Worm (Caenorhabditis elegans) whole organism, L4/young adult: ENCODE data around the gene W08G11.3.

ENCODE experiments used
- W03F9.2 ChIP-seq: fragments of 150-350 bp; optimal IDR thresholded peaks from 2 replicates; lab custom pipeline; 2014; ENCODE audit warnings: missing biosample characterization, missing genetic modification characterization
- dao-5 ChIP-seq: sonication (generic microtip); optimal IDR thresholded peaks from 2 replicates; lab custom pipeline; 2016; ENCODE audit warnings: missing genotype, missing genetic modification characterization, moderate library complexity, missing compliant biosample characterization
- him-1 ChIP-seq: sonication (generic microtip); optimal IDR thresholded peaks from 2 replicates; lab custom pipeline; 2016; ENCODE audit warnings: missing genotype, missing genetic modification reagents, missing genetic modification characterization, missing compliant biosample characterization

DNA sequence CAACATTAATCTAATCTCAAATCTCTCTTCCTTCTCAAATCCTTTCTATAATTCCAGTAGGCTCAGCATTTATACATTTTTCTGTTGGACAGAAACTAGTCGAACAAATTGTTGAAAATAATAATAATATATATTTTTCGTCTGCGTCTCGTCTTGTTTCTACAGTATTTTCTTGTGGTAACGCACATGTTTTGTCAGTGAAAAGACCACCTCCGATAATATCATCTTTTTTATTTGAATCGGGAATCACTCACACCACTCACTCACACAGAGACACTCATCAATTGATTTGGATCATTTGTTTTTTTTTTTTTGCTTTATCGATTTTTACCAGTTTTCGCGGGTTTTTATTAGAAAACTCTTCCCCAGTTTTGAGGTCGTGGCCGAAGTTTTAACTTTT is 12.8 kb upstream of the W08G11.3 start:
- TF ChIP-seq dao-5 (tag; lab: Kevin White, UChicago) (no peak), him-1 (tag; lab: Kevin White, UChicago) (no peak), W03F9.2 (tag; lab: Kevin White, UChicago) (no peak)
